Worm (Caenorhabditis elegans): ENCODE results near the gene srz-56.

ce11 chrIII:2219408-2219807 is 21.2 kb upstream of the srz-56 start, which contains the start of gene fbxa-12:
- TF ChIP-seq bed-3 (GFP tag; optimal IDR thresholded peaks at IDR 0.05) (no peak), lsy-2 (tag; optimal IDR thresholded peaks at IDR 0.05) (no peak), nhr-76 (tag; optimal IDR thresholded peaks at IDR 0.05) (no peak), pha-4 (tag; optimal IDR thresholded peaks at IDR 0.05) (no peak), ceh-43 (GFP tag; optimal IDR thresholded peaks at IDR 0.05) (no peak), cnd-1 (tag; optimal IDR thresholded peaks at IDR 0.05) (no peak), ztf-11 (tag; optimal IDR thresholded peaks at IDR 0.05) (no peak), elt-1 (tag; optimal IDR thresholded peaks at IDR 0.05; ENCODE audit: borderline replicate concordance, insufficient read depth) (no peak), elt-3 (tag; optimal IDR thresholded peaks at IDR 0.05) (no peak)
